Fruit fly (Drosophila melanogaster) S2 (cell line): ENCODE measurements around the gene Ahcy.

ENCODE experiments used
- CG8478 ChIP-seq: fragments of >200 bp; optimal IDR thresholded peaks from 2 replicates; lab custom pipeline; 2018
- CTCF ChIP-seq, 2 experiments: fragments of >200 bp; optimal IDR thresholded peaks; 2 replicates each; lab custom pipeline; 2018

dm6 chrX:15484451-15485032 is 34.5 kb downstream of the Ahcy start:
- no peak for TF ChIP-seq CG8478
- no peak for TF ChIP-seq CTCF (optimal IDR thresholded peaks at IDR 0.05; lab: Kevin White, UChicago)
